Worm (Caenorhabditis elegans) whole organism, L2 larva: ENCODE results near the gene wrt-5.

Source experiments
- C34F6.9 ChIP-seq: fragments of 150-350 bp; optimal IDR thresholded peaks from 2 replicates; lab custom pipeline; 2014; ENCODE audit warnings: missing biosample characterization, missing genetic modification characterization
- F13H6.1 ChIP-seq: sonication (generic microtip); optimal IDR thresholded peaks from 2 replicates; lab custom pipeline; 2016; ENCODE audit warnings: missing genetic modification characterization, missing compliant biosample characterization
- R02D3.7 ChIP-seq: fragments of 150-350 bp; optimal IDR thresholded peaks from 2 replicates; lab custom pipeline; 2014; ENCODE audit warnings: missing biosample characterization, missing genetic modification characterization
- Y55F3AM.14 ChIP-seq: fragments of 200-800 bp; sonication (Bioruptor generic); optimal IDR thresholded peaks from 2 replicates; lab custom pipeline; 2018; ENCODE audit warnings: mild to moderate bottlenecking, missing genetic modification characterization, missing compliant biosample characterization
- ZK546.5 ChIP-seq: sonication (generic microtip); optimal IDR thresholded peaks from 2 replicates; lab custom pipeline; 2017; ENCODE audit warnings: missing biosample characterization, missing genetic modification characterization
- alr-1 ChIP-seq: fragments of 150-350 bp; optimal IDR thresholded peaks from 2 replicates; lab custom pipeline; 2014; ENCODE audit warnings: missing biosample characterization, missing genetic modification characterization
- aly-2 ChIP-seq: fragments of 150-350 bp; optimal IDR thresholded peaks from 2 replicates; lab custom pipeline; 2014; ENCODE audit warnings: missing biosample characterization, missing genetic modification characterization
- ama-1 ChIP-seq: fragments of 150-350 bp; optimal IDR thresholded peaks from 2 replicates; lab custom pipeline; 2018; ENCODE audit warnings: inconsistent platforms
- blmp-1 ChIP-seq: sonication (generic microtip); optimal IDR thresholded peaks from 2 replicates; lab custom pipeline; 2017; ENCODE audit warnings: missing genetic modification characterization, mild to moderate bottlenecking, missing compliant biosample characterization, antibody characterized with exemption, moderate library complexity; ENCODE audit not compliant: insufficient read depth
- ceh-16 ChIP-seq: fragments of 150-350 bp; optimal IDR thresholded peaks from 2 replicates; lab custom pipeline; 2014; ENCODE audit warnings: missing biosample characterization, missing genetic modification characterization
- ceh-82 ChIP-seq: fragments of 150-350 bp; optimal IDR thresholded peaks from 2 replicates; lab custom pipeline; 2014; ENCODE audit warnings: missing biosample characterization, missing genetic modification characterization
- crh-2 ChIP-seq: sonication (generic microtip); optimal IDR thresholded peaks from 2 replicates; lab custom pipeline; 2017; ENCODE audit warnings: missing biosample characterization, missing genetic modification characterization
- dmd-4 ChIP-seq: sonication (generic microtip); optimal IDR thresholded peaks from 2 replicates; lab custom pipeline; 2017; ENCODE audit warnings: missing biosample characterization, missing genetic modification characterization
- egl-27 ChIP-seq: sonication (generic microtip); optimal IDR thresholded peaks from 3 replicates; lab custom pipeline; 2017; ENCODE audit warnings: missing biosample characterization, missing genetic modification reagents, missing genetic modification characterization
- elt-1 ChIP-seq: fragments of 150-350 bp; optimal IDR thresholded peaks from 2 replicates; lab custom pipeline; 2014; ENCODE audit warnings: missing biosample characterization, missing genetic modification characterization
- elt-3 ChIP-seq: sonication (generic microtip); optimal IDR thresholded peaks from 2 replicates; lab custom pipeline; 2017; ENCODE audit warnings: missing biosample characterization, missing genetic modification characterization
- fos-1 ChIP-seq: fragments of 150-350 bp; optimal IDR thresholded peaks from 2 replicates; lab custom pipeline; 2014; ENCODE audit warnings: missing biosample characterization, missing genetic modification characterization
- gmeb-1 ChIP-seq: fragments of 150-350 bp; optimal IDR thresholded peaks from 2 replicates; lab custom pipeline; 2014; ENCODE audit warnings: missing biosample characterization, missing genetic modification characterization
- lin-11 ChIP-seq: fragments of 150-350 bp; sonication (generic microtip); optimal IDR thresholded peaks from 2 replicates; lab custom pipeline; 2014; ENCODE audit warnings: missing biosample characterization, missing genetic modification characterization, inconsistent platforms, mixed read lengths
- lin-13 ChIP-seq: fragments of 150-350 bp; optimal IDR thresholded peaks from 2 replicates; lab custom pipeline; 2014; ENCODE audit warnings: missing biosample characterization, missing genetic modification reagents, missing genetic modification characterization
- lin-39 ChIP-seq: fragments of 150-350 bp; optimal IDR thresholded peaks from 2 replicates; lab custom pipeline; 2014; ENCODE audit warnings: missing biosample characterization, missing genetic modification reagents, missing genetic modification characterization
- lsy-2 ChIP-seq, 2 experiments: fragments of 150-350 bp in 1 of 2; sonication (generic microtip) in 1 of 2; optimal IDR thresholded peaks; 2 replicates each; lab custom pipeline; 2014 to 2017; ENCODE audit warnings: missing biosample characterization in 2 of 2, missing genetic modification characterization in 2 of 2
- mab-5 ChIP-seq: fragments of 150-350 bp; optimal IDR thresholded peaks from 2 replicates; lab custom pipeline; 2014; ENCODE audit warnings: missing biosample characterization, missing genetic modification characterization
- mbf-1 ChIP-seq: sonication (generic microtip); optimal IDR thresholded peaks from 2 replicates; lab custom pipeline; 2017; ENCODE audit warnings: missing biosample characterization, missing genetic modification characterization
- mdl-1 ChIP-seq, 2 experiments: fragments of 150-350 bp in 1 of 2; sonication (generic microtip) in 1 of 2; optimal IDR thresholded peaks; 2 replicates each; lab custom pipeline; 2017; ENCODE audit warnings: missing biosample characterization in 2 of 2, missing genetic modification characterization in 2 of 2
- nhr-10 ChIP-seq: sonication (generic microtip); optimal IDR thresholded peaks from 2 replicates; lab custom pipeline; 2017; ENCODE audit warnings: missing biosample characterization, missing genetic modification characterization
- nhr-11 ChIP-seq: fragments of 150-350 bp; optimal IDR thresholded peaks from 2 replicates; lab custom pipeline; 2014; ENCODE audit warnings: missing biosample characterization, missing genetic modification characterization
- nhr-12 ChIP-seq: fragments of 150-350 bp; optimal IDR thresholded peaks from 2 replicates; lab custom pipeline; 2014; ENCODE audit warnings: missing biosample characterization, missing genetic modification characterization
- nhr-129 ChIP-seq: fragments of 150-350 bp; optimal IDR thresholded peaks from 2 replicates; lab custom pipeline; 2014; ENCODE audit warnings: missing biosample characterization, missing genetic modification characterization
- nhr-21 ChIP-seq: fragments of 150-350 bp; optimal IDR thresholded peaks from 2 replicates; lab custom pipeline; 2014; ENCODE audit warnings: missing biosample characterization, missing genetic modification characterization
- nhr-23 ChIP-seq: fragments of 150-350 bp; optimal IDR thresholded peaks from 2 replicates; lab custom pipeline; 2014; ENCODE audit warnings: missing biosample characterization, missing genetic modification reagents, missing genetic modification characterization
- nhr-237 ChIP-seq: fragments of 150-350 bp; optimal IDR thresholded peaks from 2 replicates; lab custom pipeline; 2014; ENCODE audit warnings: missing biosample characterization, missing genetic modification characterization
- nhr-25 ChIP-seq: fragments of 150-350 bp; sonication (generic microtip); optimal IDR thresholded peaks from 3 replicates; lab custom pipeline; 2014; ENCODE audit warnings: missing biosample characterization, missing genetic modification characterization
- nhr-6 ChIP-seq: fragments of 150-350 bp; optimal IDR thresholded peaks from 2 replicates; lab custom pipeline; 2014; ENCODE audit warnings: missing biosample characterization, missing genetic modification characterization
- nhr-77 ChIP-seq: fragments of 150-350 bp; optimal IDR thresholded peaks from 2 replicates; lab custom pipeline; 2014; ENCODE audit warnings: missing biosample characterization, missing genetic modification characterization
- peb-1 ChIP-seq: fragments of 150-350 bp; optimal IDR thresholded peaks from 2 replicates; lab custom pipeline; 2014; ENCODE audit warnings: missing biosample characterization, missing genetic modification characterization
- sem-4 ChIP-seq: fragments of 150-350 bp; optimal IDR thresholded peaks from 2 replicates; lab custom pipeline; 2014; ENCODE audit warnings: missing biosample characterization, missing genetic modification reagents, missing genetic modification characterization
- skn-1 ChIP-seq: sonication (generic microtip); optimal IDR thresholded peaks from 2 replicates; lab custom pipeline; 2017; ENCODE audit warnings: missing biosample characterization, missing genetic modification characterization
- sma-3 ChIP-seq: sonication (generic microtip); optimal IDR thresholded peaks from 2 replicates; lab custom pipeline; 2016; ENCODE audit warnings: missing genetic modification reagents, missing genetic modification characterization, missing compliant biosample characterization
- sma-9 ChIP-seq, 2 experiments: fragments of 150-350 bp in 1 of 2; sonication (generic microtip) in 1 of 2; optimal IDR thresholded peaks; 2 replicates each; lab custom pipeline; 2014 to 2016; ENCODE audit warnings: missing genetic modification characterization in 2 of 2, mild to moderate bottlenecking in 1 of 2, missing biosample characterization in 1 of 2, missing compliant biosample characterization in 1 of 2, missing genetic modification reagents in 1 of 2, moderate library complexity in 1 of 2
- snpc-4 ChIP-seq: fragments of 150-350 bp; optimal IDR thresholded peaks from 2 replicates; lab custom pipeline; 2014; ENCODE audit warnings: missing biosample characterization, missing genetic modification characterization
- unc-39 ChIP-seq: fragments of 150-350 bp; optimal IDR thresholded peaks from 2 replicates; lab custom pipeline; 2014; ENCODE audit warnings: missing biosample characterization, missing genetic modification characterization
- unc-55 ChIP-seq: fragments of 150-350 bp; sonication (generic microtip); optimal IDR thresholded peaks from 3 replicates; lab custom pipeline; 2014; ENCODE audit warnings: missing biosample characterization, missing genetic modification reagents, missing genetic modification characterization
- unc-62 ChIP-seq: fragments of 150-350 bp; optimal IDR thresholded peaks from 2 replicates; lab custom pipeline; 2014; ENCODE audit warnings: missing biosample characterization, missing genetic modification reagents, missing genetic modification characterization
- zag-1 ChIP-seq: fragments of 150-350 bp; optimal IDR thresholded peaks from 2 replicates; lab custom pipeline; 2014; ENCODE audit warnings: missing biosample characterization, missing genetic modification characterization
- ztf-1 ChIP-seq: fragments of 200-800 bp; sonication (Bioruptor generic); conservative IDR thresholded peaks from 2 replicates; pipeline ENCODE4 v1.3.6; 2022; ENCODE audit warnings: missing genetic modification characterization, missing compliant biosample characterization
- ztf-11 ChIP-seq: sonication (generic microtip); optimal IDR thresholded peaks from 2 replicates; lab custom pipeline; 2017; ENCODE audit warnings: missing biosample characterization, missing genetic modification characterization
- ztf-4 ChIP-seq: fragments of 150-350 bp; optimal IDR thresholded peaks from 2 replicates; lab custom pipeline; 2014; ENCODE audit warnings: missing biosample characterization, missing genetic modification characterization

The wrt-5 gene

ce11 chrIV:4049398-4049998, 1.9 kb downstream of the wrt-5 start, which contains the start of gene pcn-1:
Gene pcn-1, minus strand, starts transcription at chrIV:4049448.
- TF ChIP-seq elt-1 (no peak), nhr-77 (tag; lab: Kevin White, UChicago) (peak; percentile 73), unc-62 (GFP tag; lab: Kevin White, UChicago) (no peak), mdl-1 (tag; optimal IDR thresholded peaks at IDR 0.05; lab: Kevin White, UChicago) (peak in 1 of 2 experiments; percentile 14), crh-2 (tag; lab: Kevin White, UChicago) (peak; percentile 97), lin-11 (tag; lab: Kevin White, UChicago) (peak; percentile 78), ZK546.5 (tag; lab: Kevin White, UChicago) (peak; percentile 53), lsy-2 (tag; optimal IDR thresholded peaks at IDR 0.05; lab: Kevin White, UChicago) (peak; percentile 94 to 96), dmd-4 (tag; lab: Kevin White, UChicago) (peak; percentile 75), mab-5 (peak; percentile 93), R02D3.7 (tag; lab: Kevin White, UChicago) (peak; percentile 68), ztf-1 (GFP tag; lab: Robert Waterston, UW) (0 out of 2 replicates have a peak, but pooled peaks have one; percentile 43), lin-13 (peak; percentile 89), F13H6.1 (tag; lab: Kevin White, UChicago) (peak; percentile 93), nhr-12 (tag; lab: Kevin White, UChicago) (peak; percentile 34), unc-55 (GFP tag; lab: Kevin White, UChicago) (peak; percentile 94), ztf-4 (tag; lab: Kevin White, UChicago) (peak; percentile 78), unc-39 (no peak), elt-3 (tag; lab: Kevin White, UChicago) (no peak), nhr-129 (peak; percentile 77), zag-1 (tag; lab: Kevin White, UChicago) (peak; percentile 21), lin-39 (tag; lab: Kevin White, UChicago) (no peak), gmeb-1 (tag; lab: Kevin White, UChicago) (peak; percentile 99), snpc-4 (tag; lab: Kevin White, UChicago) (peak; percentile 70), nhr-21 (peak; percentile 95), sma-9 (GFP tag; optimal IDR thresholded peaks at IDR 0.05; lab: Kevin White, UChicago) (peak; percentile 95), sma-9 (tag; optimal IDR thresholded peaks at IDR 0.05; lab: Kevin White, UChicago) (no peak), nhr-23 (tag; lab: Kevin White, UChicago) (no peak), nhr-11 (tag; lab: Kevin White, UChicago) (no peak), C34F6.9 (peak; percentile 98), sma-3 (peak; percentile 96), ceh-16 (peak; percentile 71), mbf-1 (peak; percentile 20), ztf-11 (tag; lab: Kevin White, UChicago) (no peak), alr-1 (tag; lab: Kevin White, UChicago) (no peak), nhr-237 (tag; lab: Kevin White, UChicago) (peak; percentile 29), nhr-10 (tag; lab: Kevin White, UChicago) (peak; percentile 61), ceh-82 (tag; lab: Kevin White, UChicago) (peak; percentile 33), sem-4 (tag; lab: Kevin White, UChicago) (peak; percentile 85), blmp-1 (peak; percentile 51), Y55F3AM.14 (GFP tag; lab: Kevin White, UChicago) (peak; percentile 83), aly-2 (no peak), ama-1 (lab: Kevin White, UChicago) (peak; percentile 43), egl-27 (peak; percentile 90), nhr-25 (tag; lab: Kevin White, UChicago) (peak; percentile 97), fos-1 (peak; percentile 87), nhr-6 (tag; lab: Kevin White, UChicago) (peak; percentile 83), skn-1 (tag; lab: Kevin White, UChicago) (no peak), peb-1 (tag; lab: Kevin White, UChicago) (no peak)
- TF ChIP-seq, all 48 proteins: peak for 36
